Worm (Caenorhabditis elegans) whole organism, mixed stage, embryonic: ENCODE results near the gene mtr-4.

ENCODE experiments used
- M03D4.4 ChIP-seq: sonication (generic microtip); optimal IDR thresholded peaks from 2 replicates; lab custom pipeline; 2017; ENCODE audit warnings: mild to moderate bottlenecking, missing genetic modification characterization, missing compliant biosample characterization
- bed-3 ChIP-seq: fragments of 200-800 bp; sonication (Bioruptor generic); optimal IDR thresholded peaks from 3 replicates; lab custom pipeline; 2018; ENCODE audit warnings: mild to moderate bottlenecking, missing genetic modification characterization, moderate library complexity, missing compliant biosample characterization
- blmp-1 ChIP-seq: fragments of 150-350 bp; optimal IDR thresholded peaks from 2 replicates; lab custom pipeline; 2014; ENCODE audit warnings: missing biosample characterization, missing genetic modification characterization
- ceh-39 ChIP-seq: fragments of 150-350 bp; optimal IDR thresholded peaks from 2 replicates; lab custom pipeline; 2014; ENCODE audit warnings: missing biosample characterization, missing genetic modification characterization
- ceh-83 ChIP-seq: fragments of 200-800 bp; sonication (Bioruptor generic); optimal IDR thresholded peaks from 2 replicates; lab custom pipeline; 2018; ENCODE audit warnings: mild to moderate bottlenecking, missing genetic modification characterization, missing compliant biosample characterization
- ces-1 ChIP-seq: fragments of 150-350 bp; optimal IDR thresholded peaks from 2 replicates; lab custom pipeline; 2014; ENCODE audit warnings: missing biosample characterization, missing genetic modification reagents, missing genetic modification characterization
- cnd-1 ChIP-seq: fragments of 200-800 bp; sonication (Bioruptor generic); optimal IDR thresholded peaks from 2 replicates; lab custom pipeline; 2018; ENCODE audit warnings: mild to moderate bottlenecking, missing genetic modification characterization, missing compliant biosample characterization
- drap-1 ChIP-seq: fragments of 200-800 bp; sonication (Bioruptor generic); optimal IDR thresholded peaks from 3 replicates; lab custom pipeline; 2018; ENCODE audit warnings: mild to moderate bottlenecking, missing genetic modification characterization, missing compliant biosample characterization
- elt-1 ChIP-seq: sonication (generic microtip); optimal IDR thresholded peaks from 2 replicates; lab custom pipeline; 2017; ENCODE audit warnings: missing genetic modification characterization, mild to moderate bottlenecking, missing compliant biosample characterization, antibody characterized with exemption, moderate library complexity, borderline replicate concordance; ENCODE audit not compliant: insufficient read depth
- elt-3 ChIP-seq: fragments of 150-350 bp; optimal IDR thresholded peaks from 2 replicates; lab custom pipeline; 2014; ENCODE audit warnings: missing biosample characterization, missing genetic modification characterization
- flh-1 ChIP-seq: fragments of 200-800 bp; sonication (Bioruptor generic); optimal IDR thresholded peaks from 2 replicates; lab custom pipeline; 2018; ENCODE audit warnings: mild to moderate bottlenecking, missing genetic modification characterization, moderate library complexity, missing compliant biosample characterization
- ham-2 ChIP-seq: fragments of 200-800 bp; sonication (Bioruptor generic); optimal IDR thresholded peaks from 2 replicates; lab custom pipeline; 2018; ENCODE audit warnings: mild to moderate bottlenecking, missing genetic modification characterization, missing compliant biosample characterization
- hlh-1 ChIP-seq: fragments of 150-350 bp; optimal IDR thresholded peaks from 2 replicates; lab custom pipeline; 2014; ENCODE audit warnings: missing biosample characterization, missing genetic modification reagents, missing genetic modification characterization
- lin-13 ChIP-seq: fragments of 150-350 bp; optimal IDR thresholded peaks from 2 replicates; lab custom pipeline; 2014; ENCODE audit warnings: missing biosample characterization, missing genetic modification characterization
- lin-32 ChIP-seq: fragments of 200-800 bp; sonication (Bioruptor generic); optimal IDR thresholded peaks from 2 replicates; lab custom pipeline; 2018; ENCODE audit warnings: mild to moderate bottlenecking, missing genetic modification characterization, missing compliant biosample characterization
- lsy-2 ChIP-seq: fragments of 150-350 bp; optimal IDR thresholded peaks from 2 replicates; lab custom pipeline; 2014; ENCODE audit warnings: missing biosample characterization, missing genetic modification characterization
- mab-5 ChIP-seq: fragments of 150-350 bp; optimal IDR thresholded peaks from 2 replicates; lab custom pipeline; 2014; ENCODE audit warnings: missing biosample characterization, missing genetic modification characterization
- mep-1 ChIP-seq: fragments of 150-350 bp; optimal IDR thresholded peaks from 2 replicates; lab custom pipeline; 2017; ENCODE audit warnings: missing biosample characterization, missing genetic modification reagents, missing genetic modification characterization, inconsistent platforms
- mls-2 ChIP-seq: sonication (generic microtip); optimal IDR thresholded peaks from 2 replicates; lab custom pipeline; 2016; ENCODE audit warnings: mild to moderate bottlenecking, missing genetic modification characterization, moderate library complexity, missing compliant biosample characterization
- nhr-12 ChIP-seq: fragments of 150-350 bp; optimal IDR thresholded peaks from 2 replicates; lab custom pipeline; 2014; ENCODE audit warnings: missing biosample characterization, missing genetic modification characterization
- nhr-2 ChIP-seq: fragments of 150-350 bp; optimal IDR thresholded peaks from 2 replicates; lab custom pipeline; 2014; ENCODE audit warnings: missing biosample characterization, missing genetic modification characterization
- nhr-237 ChIP-seq: fragments of 150-350 bp; optimal IDR thresholded peaks from 2 replicates; lab custom pipeline; 2014; ENCODE audit warnings: missing biosample characterization, missing genetic modification characterization
- nhr-28 ChIP-seq: fragments of 150-350 bp; optimal IDR thresholded peaks from 2 replicates; lab custom pipeline; 2014; ENCODE audit warnings: missing biosample characterization, missing genetic modification characterization
- nhr-76 ChIP-seq: sonication (generic microtip); optimal IDR thresholded peaks from 2 replicates; lab custom pipeline; 2017; ENCODE audit warnings: missing biosample characterization, missing genetic modification characterization
- pha-4 ChIP-seq: fragments of 150-350 bp; optimal IDR thresholded peaks from 2 replicates; lab custom pipeline; 2018; ENCODE audit warnings: missing biosample characterization, missing genetic modification reagents, missing genetic modification characterization
- sem-2 ChIP-seq: fragments of 200-800 bp; sonication (Bioruptor generic); optimal IDR thresholded peaks from 2 replicates; lab custom pipeline; 2018; ENCODE audit warnings: mild to moderate bottlenecking, missing genetic modification characterization, missing compliant biosample characterization
- snpc-4 ChIP-seq: fragments of 150-350 bp; optimal IDR thresholded peaks from 2 replicates; lab custom pipeline; 2014; ENCODE audit warnings: missing biosample characterization, missing genetic modification characterization
- sptf-1 ChIP-seq: sonication (generic microtip); optimal IDR thresholded peaks from 2 replicates; lab custom pipeline; 2017; ENCODE audit warnings: mild to moderate bottlenecking, missing genetic modification characterization, moderate library complexity, missing compliant biosample characterization
- tbx-8 ChIP-seq: fragments of 200-800 bp; sonication (Bioruptor generic); optimal IDR thresholded peaks from 2 replicates; lab custom pipeline; 2018; ENCODE audit warnings: mild to moderate bottlenecking, missing genetic modification characterization, moderate library complexity, missing compliant biosample characterization
- unc-120 ChIP-seq: sonication (generic microtip); optimal IDR thresholded peaks from 2 replicates; lab custom pipeline; 2017; ENCODE audit warnings: missing genetic modification characterization, missing compliant biosample characterization; ENCODE audit not compliant: poor library complexity, severe bottlenecking
- unc-39 ChIP-seq: fragments of 150-350 bp; optimal IDR thresholded peaks from 2 replicates; lab custom pipeline; 2014; ENCODE audit warnings: missing biosample characterization, missing genetic modification characterization
- unc-62 ChIP-seq: fragments of 150-350 bp; optimal IDR thresholded peaks from 2 replicates; lab custom pipeline; 2014; ENCODE audit warnings: missing biosample characterization, missing genetic modification reagents, missing genetic modification characterization
- zip-8 ChIP-seq: fragments of 150-350 bp; optimal IDR thresholded peaks from 2 replicates; lab custom pipeline; 2014; ENCODE audit warnings: missing biosample characterization, missing genetic modification characterization
- ztf-11 ChIP-seq: fragments of 150-350 bp; optimal IDR thresholded peaks from 2 replicates; lab custom pipeline; 2014; ENCODE audit warnings: missing biosample characterization, missing genetic modification characterization

mtr-4 gene

ce11 chrIV:9811487-9811886 is 14.0 kb upstream of the mtr-4 start:
- TF ChIP-seq mep-1 (tag; lab: Kevin White, UChicago), result no peak
- TF ChIP-seq elt-3 (tag; lab: Kevin White, UChicago), result no peak
- TF ChIP-seq hlh-1, result no peak
- TF ChIP-seq ham-2, result no peak
- TF ChIP-seq nhr-237 (tag; lab: Kevin White, UChicago), result no peak
- no peak for TF ChIP-seq unc-120 (tag; lab: Kevin White, UChicago)
- no peak for TF ChIP-seq blmp-1 (tag; lab: Kevin White, UChicago)
- no peak for TF ChIP-seq flh-1 (GFP tag; lab: Kevin White, UChicago)
- no peak for TF ChIP-seq unc-62 (GFP tag; lab: Kevin White, UChicago)

DNA sequence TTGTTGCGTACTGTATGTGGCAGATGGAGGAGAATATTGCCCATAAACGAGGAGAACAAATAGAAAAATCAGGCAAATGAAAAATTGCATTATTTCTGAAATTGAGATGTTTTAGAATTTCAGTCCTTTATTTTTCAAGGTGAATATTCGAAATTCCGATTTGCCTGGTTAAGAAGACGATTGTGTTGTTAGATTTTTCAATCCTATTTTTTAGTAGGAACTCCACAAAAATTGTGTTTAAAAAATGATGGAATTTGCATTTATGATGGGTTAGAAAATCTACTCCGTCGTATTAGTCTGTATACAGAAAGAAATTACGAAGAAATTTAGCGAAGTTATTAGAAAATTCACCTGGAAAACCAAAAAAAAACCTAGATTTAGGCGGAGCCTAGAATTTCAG is 10.1 kb upstream of the mtr-4 start, which contains the start of gene egl-20:
Gene egl-20, minus strand, starts transcription at position 101 of the 400 bp plus-strand sequence.
- TF ChIP-seq nhr-76 (tag; lab: Kevin White, UChicago) (no peak), ceh-39 (tag; lab: Kevin White, UChicago) (no peak), nhr-12 (tag; lab: Kevin White, UChicago) (no peak), cnd-1 (no peak), sem-2 (no peak), lin-13 (no peak), mep-1 (tag; lab: Kevin White, UChicago) (no peak), pha-4 (no peak), elt-1 (no peak), tbx-8 (GFP tag; lab: Kevin White, UChicago) (no peak), ceh-83 (no peak), ztf-11 (no peak), hlh-1 (no peak), unc-120 (tag; lab: Kevin White, UChicago) (no peak), mab-5 (tag; lab: Kevin White, UChicago) (no peak), snpc-4 (tag; lab: Kevin White, UChicago) (no peak), nhr-28 (tag; lab: Kevin White, UChicago) (no peak), flh-1 (GFP tag; lab: Kevin White, UChicago) (no peak), bed-3 (GFP tag; lab: Kevin White, UChicago) (no peak), mls-2 (tag; lab: Kevin White, UChicago) (no peak)

- TF ChIP-seq unc-39 (tag; lab: Kevin White, UChicago) (no peak), nhr-28 (tag; lab: Kevin White, UChicago) (no peak), snpc-4 (tag; lab: Kevin White, UChicago) (no peak), lsy-2 (no peak), lin-32 (GFP tag; lab: Kevin White, UChicago) (no peak), nhr-12 (tag; lab: Kevin White, UChicago) (no peak), mls-2 (tag; lab: Kevin White, UChicago) (no peak), ceh-39 (tag; lab: Kevin White, UChicago) (no peak), sem-2 (no peak), zip-8 (no peak), flh-1 (GFP tag; lab: Kevin White, UChicago) (no peak), tbx-8 (GFP tag; lab: Kevin White, UChicago) (no peak), elt-1 (no peak), nhr-237 (tag; lab: Kevin White, UChicago) (no peak), unc-120 (tag; lab: Kevin White, UChicago) (no peak), drap-1 (GFP tag; lab: Kevin White, UChicago) (no peak)
Measured at ce11 chrIV:9821621-9822020, 3.9 kb upstream of the mtr-4 start, which contains the start of gene col-123. TSS of gene col-123 (plus strand) at chrIV:9821921.

DNA sequence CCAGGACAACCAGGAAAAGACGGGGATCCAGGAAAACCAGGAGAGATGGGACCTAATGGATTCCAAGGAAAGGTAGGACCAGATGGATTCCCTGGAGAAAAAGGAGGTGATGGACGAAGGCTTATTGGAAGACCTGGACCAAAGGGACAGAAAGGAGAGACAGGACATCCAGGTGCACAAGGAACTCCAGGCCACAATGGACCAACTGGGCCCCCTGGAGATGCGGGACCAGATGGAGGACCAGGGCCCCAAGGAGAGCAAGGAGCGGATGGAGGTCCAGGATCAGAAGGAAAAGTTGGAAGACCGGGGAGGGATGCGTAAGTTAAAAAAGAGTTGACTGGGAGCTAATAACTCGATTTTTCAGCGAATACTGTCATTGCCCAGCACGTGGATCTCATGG is 2.9 kb upstream of the mtr-4 start:
- TF ChIP-seq snpc-4 (tag; lab: Kevin White, UChicago), result no peak
- TF ChIP-seq pha-4, result no peak
- TF ChIP-seq tbx-8 (GFP tag; lab: Kevin White, UChicago), result no peak
- TF ChIP-seq ceh-39 (tag; lab: Kevin White, UChicago), result no peak
- no peak for TF ChIP-seq elt-3 (tag; lab: Kevin White, UChicago)
- TF ChIP-seq sptf-1, result no peak
- no peak for TF ChIP-seq lin-13

DNA sequence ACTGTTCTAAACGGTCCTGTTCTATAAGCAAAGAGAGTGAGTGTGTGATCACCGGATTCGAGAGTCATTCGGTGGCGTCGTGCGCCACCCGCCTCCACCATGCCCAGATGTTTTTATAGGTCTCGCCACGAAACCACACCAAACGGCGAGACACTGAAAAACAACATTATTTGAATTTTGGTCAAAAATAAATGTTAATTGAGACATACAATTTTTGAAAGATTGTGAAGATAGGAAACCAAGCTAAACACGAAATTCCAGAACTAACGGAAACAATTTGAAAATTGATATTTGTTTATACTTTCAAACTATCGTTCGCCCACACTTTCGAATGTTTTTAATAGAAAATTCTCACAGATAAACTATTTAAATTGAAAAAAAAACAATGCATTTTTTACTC is 1.0 kb upstream of the mtr-4 start, which contains the start of gene catp-6:
Gene catp-6, minus strand, starts transcription at position 101 of the 400 bp plus-strand sequence.
- TF ChIP-seq nhr-28 (tag; lab: Kevin White, UChicago), result no peak
- no peak for TF ChIP-seq ceh-39 (tag; lab: Kevin White, UChicago)
- TF ChIP-seq hlh-1, result no peak
- TF ChIP-seq lin-13, result no peak
- no peak for TF ChIP-seq elt-1
- no peak for TF ChIP-seq unc-120 (tag; lab: Kevin White, UChicago)
- no peak for TF ChIP-seq nhr-237 (tag; lab: Kevin White, UChicago)
- no peak for TF ChIP-seq sem-2
- no peak for TF ChIP-seq M03D4.4 (tag; lab: Kevin White, UChicago)
- TF ChIP-seq mab-5 (tag; lab: Kevin White, UChicago), result no peak
- TF ChIP-seq snpc-4 (tag; lab: Kevin White, UChicago), result no peak
- no peak for TF ChIP-seq drap-1 (GFP tag; lab: Kevin White, UChicago)
- TF ChIP-seq mls-2 (tag; lab: Kevin White, UChicago), result no peak
- no peak for TF ChIP-seq nhr-2 (tag; lab: Kevin White, UChicago)
- TF ChIP-seq lsy-2, result no peak
- TF ChIP-seq unc-39 (tag; lab: Kevin White, UChicago), result no peak
- TF ChIP-seq ces-1 (GFP tag; lab: Kevin White, UChicago), result no peak
- no peak for TF ChIP-seq mep-1 (tag; lab: Kevin White, UChicago)
